Fruit fly (Drosophila melanogaster): ENCODE results near the gene CG46281.

The CG46281 gene

DNA sequence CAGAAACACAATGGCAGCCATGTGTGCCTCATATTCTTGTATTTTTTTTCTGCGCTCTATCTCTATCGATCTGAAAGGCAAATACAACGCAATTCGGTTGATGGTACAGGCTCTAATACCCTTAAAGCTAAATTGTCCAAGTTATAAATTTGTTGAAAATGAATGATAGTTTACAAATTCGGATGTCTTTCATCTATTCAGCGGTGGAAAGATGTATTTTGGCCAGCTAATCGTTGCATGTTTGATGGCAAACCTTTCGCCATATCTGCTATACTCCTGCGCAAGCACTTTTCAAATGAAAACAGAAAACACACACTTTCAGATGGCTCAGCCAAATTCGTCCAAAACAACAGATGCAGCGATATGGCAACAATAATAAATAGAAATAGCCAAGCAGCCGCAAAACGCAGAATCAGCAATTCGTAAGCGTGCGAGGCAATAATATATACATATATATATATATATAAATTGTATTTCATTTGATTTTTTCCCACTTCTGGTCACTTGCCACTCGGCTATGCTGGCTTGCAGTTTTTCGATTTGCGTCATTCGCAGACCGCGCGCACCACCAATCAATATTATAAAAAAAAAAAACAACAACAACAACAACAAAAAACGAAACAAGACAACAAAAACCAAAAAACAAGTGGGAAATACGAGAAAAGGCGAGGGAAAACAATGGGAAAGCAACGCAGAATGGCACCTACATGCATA is 15.8 kb downstream of the CG46281 start (continued):
- TF ChIP-seq Opbp (GFP tag; IDR thresholded peaks at IDR 0.05; ENCODE audit: partially characterized antibody) = no peak
- TF ChIP-seq CG4328 (GFP tag; optimal IDR thresholded peaks at IDR 0.05) = no peak
- no peak for TF ChIP-seq tin (GFP tag; optimal IDR thresholded peaks at IDR 0.05)
- no peak for TF ChIP-seq CG1529 (GFP tag; optimal IDR thresholded peaks at IDR 0.05)
- TF ChIP-seq sisA (GFP tag; IDR thresholded peaks at IDR 0.05) = no peak
- TF ChIP-seq vnd (GFP tag; IDR thresholded peaks at IDR 0.05; ENCODE audit: partially characterized antibody) = no peak
- no peak for TF ChIP-seq NC2α (GFP tag; optimal IDR thresholded peaks at IDR 0.05)
- TF ChIP-seq CG2120 (GFP tag; optimal IDR thresholded peaks at IDR 0.05) = peak; percentile 38
- TF ChIP-seq Hr51 (GFP tag; optimal IDR thresholded peaks at IDR 0.05) = peak in 1 of 2 experiments; percentile 30
- TF ChIP-seq CG33213 (GFP tag; optimal IDR thresholded peaks at IDR 0.05) = no peak
- TF ChIP-seq nerfin-2 (GFP tag; IDR thresholded peaks at IDR 0.05; ENCODE audit: partially characterized antibody) = no peak
- TF ChIP-seq vvl (GFP tag; IDR thresholded peaks at IDR 0.05) = no peak
- TF ChIP-seq pzg (GFP tag; optimal IDR thresholded peaks at IDR 0.05) = no peak
- no peak for TF ChIP-seq cg (GFP tag; optimal IDR thresholded peaks at IDR 0.05)
- TF ChIP-seq mirr (GFP tag; optimal IDR thresholded peaks at IDR 0.05) = no peak
- TF ChIP-seq usp (GFP tag; optimal IDR thresholded peaks at IDR 0.05) = no peak
- TF ChIP-seq Xbp1 (GFP tag; optimal IDR thresholded peaks at IDR 0.05) = peak; percentile 0
- TF ChIP-seq Med (GFP tag) = peak; percentile 55
- no peak for TF ChIP-seq Bdp1 (GFP tag; optimal IDR thresholded peaks at IDR 0.05)
- TF ChIP-seq CG10366 (GFP tag; IDR thresholded peaks at IDR 0.05) = no peak
- TF ChIP-seq da (GFP tag; optimal IDR thresholded peaks at IDR 0.05) = no peak
- no peak for TF ChIP-seq CG31224 (GFP tag; IDR thresholded peaks at IDR 0.05)
- peak; percentile 7 for TF ChIP-seq phol (tag; optimal IDR thresholded peaks at IDR 0.05)
- TF ChIP-seq emc (GFP tag; optimal IDR thresholded peaks at IDR 0.05) = no peak
- no peak for TF ChIP-seq CG6654 (GFP tag; optimal IDR thresholded peaks at IDR 0.05)
- TF ChIP-seq sna (GFP tag; IDR thresholded peaks at IDR 0.05; ENCODE audit: partially characterized antibody) = no peak
- no peak for TF ChIP-seq CG12155 (GFP tag; optimal IDR thresholded peaks at IDR 0.05)
- TF ChIP-seq tap (tag; optimal IDR thresholded peaks at IDR 0.05) = no peak
- peak; percentile 19 for TF ChIP-seq grau (tag; optimal IDR thresholded peaks at IDR 0.05)
- no peak for TF ChIP-seq al (GFP tag; IDR thresholded peaks at IDR 0.05)
- TF ChIP-seq Pdp1 (GFP tag; optimal IDR thresholded peaks at IDR 0.05) = no peak
- TF ChIP-seq Lim3 (GFP tag; IDR thresholded peaks at IDR 0.05) = no peak
- no peak for TF ChIP-seq NfI (GFP tag; optimal IDR thresholded peaks at IDR 0.05)
- no peak for TF ChIP-seq CG5953 (GFP tag; IDR thresholded peaks at IDR 0.05)
- TF ChIP-seq bowl (GFP tag; IDR thresholded peaks at IDR 0.05) = no peak
- no peak for TF ChIP-seq unpg (GFP tag; optimal IDR thresholded peaks at IDR 0.05)
- TF ChIP-seq row (GFP tag; IDR thresholded peaks at IDR 0.05) = peak; percentile 44; the same call in 1 of the 3 replicates
- TF ChIP-seq CG13287 (GFP tag; IDR thresholded peaks at IDR 0.05; ENCODE audit: partially characterized antibody) = no peak
- no peak for TF ChIP-seq pan (optimal IDR thresholded peaks at IDR 0.05)
- TF ChIP-seq pan (GFP tag; optimal IDR thresholded peaks at IDR 0.05 in 1 of 2, IDR thresholded peaks at IDR 0.05 in 1 of 2) = peak in 1 of 2 experiments; percentile 49
- TF ChIP-seq luna (GFP tag; optimal IDR thresholded peaks at IDR 0.05) = no peak
- no peak for TF ChIP-seq CG16779 (GFP tag; IDR thresholded peaks at IDR 0.05)
- no peak for TF ChIP-seq CG18599 (GFP tag; optimal IDR thresholded peaks at IDR 0.05)
- TF ChIP-seq tgo (GFP tag; IDR thresholded peaks at IDR 0.05) = no peak
- peak; percentile 6 for TF ChIP-seq Sox102F (GFP tag; optimal IDR thresholded peaks at IDR 0.05)
- TF ChIP-seq CG8388 (GFP tag; optimal IDR thresholded peaks at IDR 0.05) = no peak
- no peak for TF ChIP-seq Nf-YB (GFP tag; optimal IDR thresholded peaks at IDR 0.05)
- peak; percentile 16; the same call in 1 of the 3 replicates for TF ChIP-seq CG14050 (GFP tag; IDR thresholded peaks at IDR 0.05)
- no peak for TF ChIP-seq chn (GFP tag; optimal IDR thresholded peaks at IDR 0.05)
- TF ChIP-seq kah (GFP tag; optimal IDR thresholded peaks at IDR 0.05) = no peak

Measured in whole organism, embryonic.